Worm (Caenorhabditis elegans) whole organism, L2 larva: ENCODE measurements around the gene C26B9.3.

Source experiments
- C34F6.9 ChIP-seq: fragments of 150-350 bp; optimal IDR thresholded peaks from 2 replicates; lab custom pipeline; 2014; ENCODE audit warnings: missing biosample characterization, missing genetic modification characterization
- F13H6.1 ChIP-seq: sonication (generic microtip); optimal IDR thresholded peaks from 2 replicates; lab custom pipeline; 2016; ENCODE audit warnings: missing genetic modification characterization, missing compliant biosample characterization
- R02D3.7 ChIP-seq: fragments of 150-350 bp; optimal IDR thresholded peaks from 2 replicates; lab custom pipeline; 2014; ENCODE audit warnings: missing biosample characterization, missing genetic modification characterization
- Y55F3AM.14 ChIP-seq: fragments of 200-800 bp; sonication (Bioruptor generic); optimal IDR thresholded peaks from 2 replicates; lab custom pipeline; 2018; ENCODE audit warnings: mild to moderate bottlenecking, missing genetic modification characterization, missing compliant biosample characterization
- alr-1 ChIP-seq: fragments of 150-350 bp; optimal IDR thresholded peaks from 2 replicates; lab custom pipeline; 2014; ENCODE audit warnings: missing biosample characterization, missing genetic modification characterization
- aly-2 ChIP-seq: fragments of 150-350 bp; optimal IDR thresholded peaks from 2 replicates; lab custom pipeline; 2014; ENCODE audit warnings: missing biosample characterization, missing genetic modification characterization
- blmp-1 ChIP-seq: sonication (generic microtip); optimal IDR thresholded peaks from 2 replicates; lab custom pipeline; 2017; ENCODE audit warnings: missing genetic modification characterization, mild to moderate bottlenecking, missing compliant biosample characterization, antibody characterized with exemption, moderate library complexity; ENCODE audit not compliant: insufficient read depth
- ceh-16 ChIP-seq: fragments of 150-350 bp; optimal IDR thresholded peaks from 2 replicates; lab custom pipeline; 2014; ENCODE audit warnings: missing biosample characterization, missing genetic modification characterization
- crh-2 ChIP-seq: sonication (generic microtip); optimal IDR thresholded peaks from 2 replicates; lab custom pipeline; 2017; ENCODE audit warnings: missing biosample characterization, missing genetic modification characterization
- egl-27 ChIP-seq: sonication (generic microtip); optimal IDR thresholded peaks from 3 replicates; lab custom pipeline; 2017; ENCODE audit warnings: missing biosample characterization, missing genetic modification reagents, missing genetic modification characterization
- elt-1 ChIP-seq: fragments of 150-350 bp; optimal IDR thresholded peaks from 2 replicates; lab custom pipeline; 2014; ENCODE audit warnings: missing biosample characterization, missing genetic modification characterization
- elt-3 ChIP-seq: sonication (generic microtip); optimal IDR thresholded peaks from 2 replicates; lab custom pipeline; 2017; ENCODE audit warnings: missing biosample characterization, missing genetic modification characterization
- fos-1 ChIP-seq: fragments of 150-350 bp; optimal IDR thresholded peaks from 2 replicates; lab custom pipeline; 2014; ENCODE audit warnings: missing biosample characterization, missing genetic modification characterization
- gmeb-1 ChIP-seq: fragments of 150-350 bp; optimal IDR thresholded peaks from 2 replicates; lab custom pipeline; 2014; ENCODE audit warnings: missing biosample characterization, missing genetic modification characterization
- lin-11 ChIP-seq: fragments of 150-350 bp; sonication (generic microtip); optimal IDR thresholded peaks from 2 replicates; lab custom pipeline; 2014; ENCODE audit warnings: missing biosample characterization, missing genetic modification characterization, inconsistent platforms, mixed read lengths
- lin-13 ChIP-seq: fragments of 150-350 bp; optimal IDR thresholded peaks from 2 replicates; lab custom pipeline; 2014; ENCODE audit warnings: missing biosample characterization, missing genetic modification reagents, missing genetic modification characterization
- lsy-2 ChIP-seq, 2 experiments: fragments of 150-350 bp in 1 of 2; sonication (generic microtip) in 1 of 2; optimal IDR thresholded peaks; 2 replicates each; lab custom pipeline; 2014 to 2017; ENCODE audit warnings: missing biosample characterization in 2 of 2, missing genetic modification characterization in 2 of 2
- mab-5 ChIP-seq: fragments of 150-350 bp; optimal IDR thresholded peaks from 2 replicates; lab custom pipeline; 2014; ENCODE audit warnings: missing biosample characterization, missing genetic modification characterization
- mdl-1 ChIP-seq, 2 experiments: fragments of 150-350 bp in 1 of 2; sonication (generic microtip) in 1 of 2; optimal IDR thresholded peaks; 2 replicates each; lab custom pipeline; 2017; ENCODE audit warnings: missing biosample characterization in 2 of 2, missing genetic modification characterization in 2 of 2
- nhr-10 ChIP-seq: sonication (generic microtip); optimal IDR thresholded peaks from 2 replicates; lab custom pipeline; 2017; ENCODE audit warnings: missing biosample characterization, missing genetic modification characterization
- nhr-11 ChIP-seq: fragments of 150-350 bp; optimal IDR thresholded peaks from 2 replicates; lab custom pipeline; 2014; ENCODE audit warnings: missing biosample characterization, missing genetic modification characterization
- nhr-12 ChIP-seq: fragments of 150-350 bp; optimal IDR thresholded peaks from 2 replicates; lab custom pipeline; 2014; ENCODE audit warnings: missing biosample characterization, missing genetic modification characterization
- nhr-129 ChIP-seq: fragments of 150-350 bp; optimal IDR thresholded peaks from 2 replicates; lab custom pipeline; 2014; ENCODE audit warnings: missing biosample characterization, missing genetic modification characterization
- nhr-21 ChIP-seq: fragments of 150-350 bp; optimal IDR thresholded peaks from 2 replicates; lab custom pipeline; 2014; ENCODE audit warnings: missing biosample characterization, missing genetic modification characterization
- nhr-23 ChIP-seq: fragments of 150-350 bp; optimal IDR thresholded peaks from 2 replicates; lab custom pipeline; 2014; ENCODE audit warnings: missing biosample characterization, missing genetic modification reagents, missing genetic modification characterization
- nhr-25 ChIP-seq: fragments of 150-350 bp; sonication (generic microtip); optimal IDR thresholded peaks from 3 replicates; lab custom pipeline; 2014; ENCODE audit warnings: missing biosample characterization, missing genetic modification characterization
- sma-3 ChIP-seq: sonication (generic microtip); optimal IDR thresholded peaks from 2 replicates; lab custom pipeline; 2016; ENCODE audit warnings: missing genetic modification reagents, missing genetic modification characterization, missing compliant biosample characterization
- sma-9 ChIP-seq, 2 experiments: fragments of 150-350 bp in 1 of 2; sonication (generic microtip) in 1 of 2; optimal IDR thresholded peaks; 2 replicates each; lab custom pipeline; 2014 to 2016; ENCODE audit warnings: missing genetic modification characterization in 2 of 2, mild to moderate bottlenecking in 1 of 2, missing biosample characterization in 1 of 2, missing compliant biosample characterization in 1 of 2, missing genetic modification reagents in 1 of 2, moderate library complexity in 1 of 2
- snpc-4 ChIP-seq: fragments of 150-350 bp; optimal IDR thresholded peaks from 2 replicates; lab custom pipeline; 2014; ENCODE audit warnings: missing biosample characterization, missing genetic modification characterization
- unc-55 ChIP-seq: fragments of 150-350 bp; sonication (generic microtip); optimal IDR thresholded peaks from 3 replicates; lab custom pipeline; 2014; ENCODE audit warnings: missing biosample characterization, missing genetic modification reagents, missing genetic modification characterization
- unc-62 ChIP-seq: fragments of 150-350 bp; optimal IDR thresholded peaks from 2 replicates; lab custom pipeline; 2014; ENCODE audit warnings: missing biosample characterization, missing genetic modification reagents, missing genetic modification characterization
- zag-1 ChIP-seq: fragments of 150-350 bp; optimal IDR thresholded peaks from 2 replicates; lab custom pipeline; 2014; ENCODE audit warnings: missing biosample characterization, missing genetic modification characterization
- ztf-11 ChIP-seq: sonication (generic microtip); optimal IDR thresholded peaks from 2 replicates; lab custom pipeline; 2017; ENCODE audit warnings: missing biosample characterization, missing genetic modification characterization
- ztf-4 ChIP-seq: fragments of 150-350 bp; optimal IDR thresholded peaks from 2 replicates; lab custom pipeline; 2014; ENCODE audit warnings: missing biosample characterization, missing genetic modification characterization

Gene C26B9.3

ce11 chrX:5337959-5338358, at the start of gene C26B9.3:
Gene C26B9.3, plus strand, starts transcription at chrX:5338301.
- TF ChIP-seq snpc-4 (tag; lab: Kevin White, UChicago) (no peak), fos-1 (tag; lab: Kevin White, UChicago) (peak; percentile 14), egl-27 (tag; lab: Kevin White, UChicago) (no peak), nhr-11 (tag; lab: Kevin White, UChicago) (no peak), mdl-1 (tag; optimal IDR thresholded peaks at IDR 0.05; lab: Kevin White, UChicago) (no peak), nhr-25 (tag; lab: Kevin White, UChicago) (no peak), elt-1 (no peak), nhr-21 (peak; percentile 24), mab-5 (tag; lab: Kevin White, UChicago) (no peak), blmp-1 (peak; percentile 87), unc-55 (GFP tag; lab: Kevin White, UChicago) (no peak), nhr-10 (no peak)

ce11 chrX:5289106-5289505, 49.0 kb upstream of the C26B9.3 start:
- TF ChIP-seq unc-55 (GFP tag; lab: Kevin White, UChicago) (no peak), elt-1 (no peak), snpc-4 (tag; lab: Kevin White, UChicago) (no peak), zag-1 (tag; lab: Kevin White, UChicago) (no peak), alr-1 (no peak)
- TF ChIP-seq, all 48 proteins: peak for 0

ce11 chrX:5293862-5294261, 44.2 kb upstream of the C26B9.3 start:
- TF ChIP-seq nhr-129 (tag; lab: Kevin White, UChicago) (peak; percentile 61), ztf-4 (tag; lab: Kevin White, UChicago) (no peak)

ce11 chrX:5297942-5298611, 40.0 kb upstream of the C26B9.3 start, which contains the start of gene ift-81:
Gene ift-81, plus strand, starts transcription at chrX:5298561.
- TF ChIP-seq gmeb-1 (tag; lab: Kevin White, UChicago) (peak; percentile 39), Y55F3AM.14 (no peak), lin-11 (tag; lab: Kevin White, UChicago) (peak; percentile 4), mab-5 (tag; lab: Kevin White, UChicago) (peak; percentile 76), crh-2 (tag; lab: Kevin White, UChicago) (peak; percentile 40), nhr-129 (tag; lab: Kevin White, UChicago) (peak; percentile 69), sma-3 (GFP tag; lab: Kevin White, UChicago) (no peak), F13H6.1 (tag; lab: Kevin White, UChicago) (peak; percentile 59), nhr-23 (tag; lab: Kevin White, UChicago) (no peak), lin-13 (GFP tag; lab: Kevin White, UChicago) (peak; percentile 44), elt-3 (tag; lab: Kevin White, UChicago) (no peak), C34F6.9 (peak; percentile 57), unc-55 (GFP tag; lab: Kevin White, UChicago) (peak; percentile 83), fos-1 (tag; lab: Kevin White, UChicago) (peak; percentile 5), lsy-2 (tag; optimal IDR thresholded peaks at IDR 0.05; lab: Kevin White, UChicago) (peak; percentile 37 to 67), ztf-11 (no peak), sma-9 (GFP tag; optimal IDR thresholded peaks at IDR 0.05; lab: Kevin White, UChicago) (peak; percentile 62), sma-9 (tag; optimal IDR thresholded peaks at IDR 0.05; lab: Kevin White, UChicago) (no peak)

ce11 chrX:5303500-5303899, 34.6 kb upstream of the C26B9.3 start, which contains the start of gene ags-3:
Gene ags-3, minus strand, starts transcription at chrX:5303600.
- no peak for TF ChIP-seq aly-2 (tag; lab: Kevin White, UChicago)
- TF ChIP-seq unc-62 (GFP tag; lab: Kevin White, UChicago) = no peak
- no peak for TF ChIP-seq nhr-12
- no peak for TF ChIP-seq ceh-16 (tag; lab: Kevin White, UChicago)
- TF ChIP-seq ztf-4 (tag; lab: Kevin White, UChicago) = no peak
- no peak for TF ChIP-seq R02D3.7 (tag; lab: Kevin White, UChicago)
- no peak for TF ChIP-seq fos-1 (tag; lab: Kevin White, UChicago)
- TF ChIP-seq crh-2 (tag; lab: Kevin White, UChicago) = no peak
- TF ChIP-seq lin-11 (tag; lab: Kevin White, UChicago) = no peak
- TF ChIP-seq nhr-11 (tag; lab: Kevin White, UChicago) = no peak
- no peak for TF ChIP-seq ztf-11
